Worm (Caenorhabditis elegans) whole organism, mixed stage, embryonic: ENCODE measurements around the gene str-71.

Experiments
- M03D4.4 ChIP-seq: sonication (generic microtip); optimal IDR thresholded peaks from 2 replicates; lab custom pipeline; 2017; ENCODE audit warnings: mild to moderate bottlenecking, missing genetic modification characterization, missing compliant biosample characterization
- bed-3 ChIP-seq: fragments of 200-800 bp; sonication (Bioruptor generic); optimal IDR thresholded peaks from 3 replicates; lab custom pipeline; 2018; ENCODE audit warnings: mild to moderate bottlenecking, missing genetic modification characterization, moderate library complexity, missing compliant biosample characterization
- ceh-39 ChIP-seq: fragments of 150-350 bp; optimal IDR thresholded peaks from 2 replicates; lab custom pipeline; 2014; ENCODE audit warnings: missing biosample characterization, missing genetic modification characterization
- ceh-43 ChIP-seq: fragments of 200-800 bp; sonication (Bioruptor generic); optimal IDR thresholded peaks from 2 replicates; lab custom pipeline; 2018; ENCODE audit warnings: mild to moderate bottlenecking, missing genetic modification characterization, moderate library complexity, missing compliant biosample characterization
- ceh-83 ChIP-seq: fragments of 200-800 bp; sonication (Bioruptor generic); optimal IDR thresholded peaks from 2 replicates; lab custom pipeline; 2018; ENCODE audit warnings: mild to moderate bottlenecking, missing genetic modification characterization, missing compliant biosample characterization
- ces-1 ChIP-seq: fragments of 150-350 bp; optimal IDR thresholded peaks from 2 replicates; lab custom pipeline; 2014; ENCODE audit warnings: missing biosample characterization, missing genetic modification reagents, missing genetic modification characterization
- cnd-1 ChIP-seq: fragments of 200-800 bp; sonication (Bioruptor generic); optimal IDR thresholded peaks from 2 replicates; lab custom pipeline; 2018; ENCODE audit warnings: mild to moderate bottlenecking, missing genetic modification characterization, missing compliant biosample characterization
- drap-1 ChIP-seq: fragments of 200-800 bp; sonication (Bioruptor generic); optimal IDR thresholded peaks from 3 replicates; lab custom pipeline; 2018; ENCODE audit warnings: mild to moderate bottlenecking, missing genetic modification characterization, missing compliant biosample characterization
- elt-1 ChIP-seq: sonication (generic microtip); optimal IDR thresholded peaks from 2 replicates; lab custom pipeline; 2017; ENCODE audit warnings: missing genetic modification characterization, mild to moderate bottlenecking, missing compliant biosample characterization, antibody characterized with exemption, moderate library complexity, borderline replicate concordance; ENCODE audit not compliant: insufficient read depth
- elt-3 ChIP-seq: fragments of 150-350 bp; optimal IDR thresholded peaks from 2 replicates; lab custom pipeline; 2014; ENCODE audit warnings: missing biosample characterization, missing genetic modification characterization
- flh-1 ChIP-seq: fragments of 200-800 bp; sonication (Bioruptor generic); optimal IDR thresholded peaks from 2 replicates; lab custom pipeline; 2018; ENCODE audit warnings: mild to moderate bottlenecking, missing genetic modification characterization, moderate library complexity, missing compliant biosample characterization
- lin-13 ChIP-seq: fragments of 150-350 bp; optimal IDR thresholded peaks from 2 replicates; lab custom pipeline; 2014; ENCODE audit warnings: missing biosample characterization, missing genetic modification characterization
- lsy-2 ChIP-seq: fragments of 150-350 bp; optimal IDR thresholded peaks from 2 replicates; lab custom pipeline; 2014; ENCODE audit warnings: missing biosample characterization, missing genetic modification characterization
- mep-1 ChIP-seq: fragments of 150-350 bp; optimal IDR thresholded peaks from 2 replicates; lab custom pipeline; 2017; ENCODE audit warnings: missing biosample characterization, missing genetic modification reagents, missing genetic modification characterization, inconsistent platforms
- mls-2 ChIP-seq: sonication (generic microtip); optimal IDR thresholded peaks from 2 replicates; lab custom pipeline; 2016; ENCODE audit warnings: mild to moderate bottlenecking, missing genetic modification characterization, moderate library complexity, missing compliant biosample characterization
- nhr-12 ChIP-seq: fragments of 150-350 bp; optimal IDR thresholded peaks from 2 replicates; lab custom pipeline; 2014; ENCODE audit warnings: missing biosample characterization, missing genetic modification characterization
- nhr-2 ChIP-seq: fragments of 150-350 bp; optimal IDR thresholded peaks from 2 replicates; lab custom pipeline; 2014; ENCODE audit warnings: missing biosample characterization, missing genetic modification characterization
- nhr-237 ChIP-seq: fragments of 150-350 bp; optimal IDR thresholded peaks from 2 replicates; lab custom pipeline; 2014; ENCODE audit warnings: missing biosample characterization, missing genetic modification characterization
- nhr-28 ChIP-seq: fragments of 150-350 bp; optimal IDR thresholded peaks from 2 replicates; lab custom pipeline; 2014; ENCODE audit warnings: missing biosample characterization, missing genetic modification characterization
- nhr-76 ChIP-seq: sonication (generic microtip); optimal IDR thresholded peaks from 2 replicates; lab custom pipeline; 2017; ENCODE audit warnings: missing biosample characterization, missing genetic modification characterization
- pha-4 ChIP-seq: fragments of 150-350 bp; optimal IDR thresholded peaks from 2 replicates; lab custom pipeline; 2018; ENCODE audit warnings: missing biosample characterization, missing genetic modification reagents, missing genetic modification characterization
- sem-2 ChIP-seq: fragments of 200-800 bp; sonication (Bioruptor generic); optimal IDR thresholded peaks from 2 replicates; lab custom pipeline; 2018; ENCODE audit warnings: mild to moderate bottlenecking, missing genetic modification characterization, missing compliant biosample characterization
- snpc-4 ChIP-seq: fragments of 150-350 bp; optimal IDR thresholded peaks from 2 replicates; lab custom pipeline; 2014; ENCODE audit warnings: missing biosample characterization, missing genetic modification characterization
- sptf-1 ChIP-seq: sonication (generic microtip); optimal IDR thresholded peaks from 2 replicates; lab custom pipeline; 2017; ENCODE audit warnings: mild to moderate bottlenecking, missing genetic modification characterization, moderate library complexity, missing compliant biosample characterization
- tbx-8 ChIP-seq: fragments of 200-800 bp; sonication (Bioruptor generic); optimal IDR thresholded peaks from 2 replicates; lab custom pipeline; 2018; ENCODE audit warnings: mild to moderate bottlenecking, missing genetic modification characterization, moderate library complexity, missing compliant biosample characterization
- unc-120 ChIP-seq: sonication (generic microtip); optimal IDR thresholded peaks from 2 replicates; lab custom pipeline; 2017; ENCODE audit warnings: missing genetic modification characterization, missing compliant biosample characterization; ENCODE audit not compliant: poor library complexity, severe bottlenecking
- unc-62 ChIP-seq: fragments of 150-350 bp; optimal IDR thresholded peaks from 2 replicates; lab custom pipeline; 2014; ENCODE audit warnings: missing biosample characterization, missing genetic modification reagents, missing genetic modification characterization
- zip-8 ChIP-seq: fragments of 150-350 bp; optimal IDR thresholded peaks from 2 replicates; lab custom pipeline; 2014; ENCODE audit warnings: missing biosample characterization, missing genetic modification characterization

str-71 gene

DNA sequence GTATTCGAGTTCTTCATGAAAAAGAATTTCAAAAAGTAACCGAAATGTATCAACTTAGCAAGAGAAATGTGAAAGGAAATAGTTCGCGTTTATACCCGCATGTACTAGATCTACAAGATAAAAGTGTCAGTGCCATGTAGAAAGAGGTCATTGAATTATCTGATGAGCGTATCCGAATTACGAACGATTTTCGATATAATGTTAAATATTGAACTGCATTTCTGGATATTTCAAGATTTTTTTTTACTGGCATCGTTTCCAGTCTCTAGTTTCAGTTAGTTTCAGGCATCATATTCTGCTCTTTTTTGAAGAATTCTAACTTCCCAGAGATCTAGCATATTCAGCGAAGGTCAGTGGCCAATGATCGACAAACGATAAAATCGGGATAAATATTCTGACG lies 22.4 kb upstream of the str-71 start, which contains the start of gene nhr-150:
Gene nhr-150, minus strand, starts transcription at position 92 of the 400 bp plus-strand sequence.
- TF ChIP-seq flh-1 (no peak), snpc-4 (tag; lab: Kevin White, UChicago) (no peak), drap-1 (GFP tag; lab: Kevin White, UChicago) (no peak), elt-1 (tag; lab: Kevin White, UChicago) (peak; percentile 61)

- TF ChIP-seq lsy-2 (tag; lab: Kevin White, UChicago): no peak
- TF ChIP-seq mep-1: no peak
- no peak for TF ChIP-seq zip-8 (tag; lab: Kevin White, UChicago)
- TF ChIP-seq elt-3 (tag; lab: Kevin White, UChicago): no peak
- TF ChIP-seq cnd-1 (tag; lab: Kevin White, UChicago): no peak
- TF ChIP-seq ces-1: no peak
- TF ChIP-seq ceh-39 (tag; lab: Kevin White, UChicago): no peak
- TF ChIP-seq lin-13 (tag; lab: Kevin White, UChicago): no peak
- no peak for TF ChIP-seq ceh-83 (GFP tag; lab: Kevin White, UChicago)
- no peak for TF ChIP-seq nhr-12 (tag; lab: Kevin White, UChicago)
- no peak for TF ChIP-seq M03D4.4
- no peak for TF ChIP-seq unc-62 (GFP tag; lab: Kevin White, UChicago)
- no peak for TF ChIP-seq bed-3
- TF ChIP-seq tbx-8 (GFP tag; lab: Kevin White, UChicago): no peak
- no peak for TF ChIP-seq flh-1
- TF ChIP-seq elt-1 (tag; lab: Kevin White, UChicago): no peak
- no peak for TF ChIP-seq drap-1 (GFP tag; lab: Kevin White, UChicago)
- TF ChIP-seq mls-2 (tag; lab: Kevin White, UChicago): no peak
- TF ChIP-seq sptf-1 (tag; lab: Kevin White, UChicago): no peak
- no peak for TF ChIP-seq pha-4 (tag; lab: Kevin White, UChicago)
These were observed 21.6 kb upstream of the str-71 start for ce11 chrV:15480505-15481075.

DNA sequence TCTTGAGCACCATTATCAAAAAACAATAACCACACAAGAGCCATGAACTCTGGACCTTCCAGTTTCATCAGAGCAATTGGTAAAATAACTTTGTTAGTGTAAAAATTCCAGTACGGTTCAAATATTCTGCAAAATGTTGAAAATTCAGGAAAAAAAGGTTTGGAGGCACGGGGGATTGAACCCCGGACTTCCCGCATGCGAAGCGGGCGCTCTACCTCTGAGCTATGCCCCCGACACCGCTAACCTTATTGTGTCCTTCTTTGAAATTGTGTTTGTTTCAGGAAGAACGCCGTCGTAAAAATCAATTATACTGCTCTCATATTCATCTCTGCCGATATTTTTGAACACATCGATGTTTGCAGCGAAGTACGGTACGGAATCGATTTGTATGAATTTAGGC lies 20.8 kb upstream of the str-71 start:
- TF ChIP-seq flh-1: no peak
- TF ChIP-seq elt-3 (tag; lab: Kevin White, UChicago): no peak
- TF ChIP-seq ceh-83 (GFP tag; lab: Kevin White, UChicago): no peak
- no peak for TF ChIP-seq nhr-2 (tag; lab: Kevin White, UChicago)
- TF ChIP-seq drap-1 (GFP tag; lab: Kevin White, UChicago): no peak
- TF ChIP-seq nhr-12 (tag; lab: Kevin White, UChicago): no peak
- TF ChIP-seq bed-3: no peak
- no peak for TF ChIP-seq zip-8 (tag; lab: Kevin White, UChicago)
- TF ChIP-seq sptf-1 (tag; lab: Kevin White, UChicago): no peak

DNA sequence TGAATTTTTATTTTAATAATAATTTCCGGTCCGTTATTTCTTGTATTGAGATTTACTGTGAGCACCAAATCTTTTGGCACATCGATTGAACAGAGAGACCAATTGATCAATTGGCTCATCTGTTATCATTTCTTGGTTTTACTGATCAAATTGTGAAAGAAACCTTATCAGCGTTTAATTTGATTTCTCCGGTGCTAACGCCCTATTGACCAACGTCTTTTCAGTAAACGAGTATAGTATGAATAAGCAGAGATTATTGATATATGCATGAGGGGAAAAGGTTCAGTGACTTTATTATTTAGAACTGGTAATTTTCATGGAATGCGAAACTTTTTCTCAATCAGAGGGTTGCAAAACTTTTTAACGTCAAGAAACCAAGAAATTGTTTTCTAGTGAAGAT lies 20.1 kb upstream of the str-71 start:
- no peak for TF ChIP-seq elt-1 (tag; lab: Kevin White, UChicago)
- TF ChIP-seq mep-1: no peak
- no peak for TF ChIP-seq M03D4.4

- no peak for TF ChIP-seq sptf-1 (tag; lab: Kevin White, UChicago)
- TF ChIP-seq bed-3: no peak
- no peak for TF ChIP-seq mls-2 (tag; lab: Kevin White, UChicago)
- no peak for TF ChIP-seq lsy-2 (tag; lab: Kevin White, UChicago)
- TF ChIP-seq zip-8 (tag; lab: Kevin White, UChicago): no peak
- TF ChIP-seq nhr-28 (tag; lab: Kevin White, UChicago): no peak
- no peak for TF ChIP-seq nhr-2 (tag; lab: Kevin White, UChicago)
- TF ChIP-seq nhr-237 (tag; lab: Kevin White, UChicago): no peak
- no peak for TF ChIP-seq sem-2 (GFP tag; lab: Kevin White, UChicago)
- no peak for TF ChIP-seq elt-1 (tag; lab: Kevin White, UChicago)
- no peak for TF ChIP-seq nhr-12 (tag; lab: Kevin White, UChicago)
- no peak for TF ChIP-seq unc-120 (tag; lab: Kevin White, UChicago)
- TF ChIP-seq tbx-8 (GFP tag; lab: Kevin White, UChicago): no peak
- TF ChIP-seq cnd-1 (tag; lab: Kevin White, UChicago): no peak
- no peak for TF ChIP-seq ceh-43 (GFP tag; lab: Kevin White, UChicago)
- TF ChIP-seq mep-1: no peak
- no peak for TF ChIP-seq pha-4 (tag; lab: Kevin White, UChicago)
- TF ChIP-seq nhr-76 (tag; lab: Kevin White, UChicago): no peak
- no peak for TF ChIP-seq ceh-39 (tag; lab: Kevin White, UChicago)
These were observed 19.6 kb upstream of the str-71 start, which contains the start of gene C06B8.2 for ce11 chrV:15478597-15478996. Gene C06B8.2 (minus strand): TSS chrV:15478749.
